Fruit fly (Drosophila melanogaster) whole organism, embryonic: ENCODE results near the gene Dph5.

ENCODE experiments used
- Asciz ChIP-seq: fragments of 200-800 bp; sonication (Bioruptor generic); optimal IDR thresholded peaks from 2 replicates; lab custom pipeline; 2017; ENCODE audit warnings: missing biosample characterization, mild to moderate bottlenecking, missing genetic modification characterization, missing genetic modification reagents
- Atf-2 ChIP-seq: fragments of 200-800 bp; sonication (Bioruptor generic); optimal IDR thresholded peaks from 2 replicates; lab custom pipeline; 2016; ENCODE audit warnings: missing biosample characterization, missing genetic modification characterization
- CG10959 ChIP-seq: fragments of 200-800 bp; sonication (Bioruptor generic); IDR thresholded peaks from 2 replicates; pipeline ENCODE4 v1.3.6; 2022; ENCODE audit warnings: missing biosample characterization, missing genetic modification characterization
- CG11398 ChIP-seq: fragments of 200-800 bp; sonication (Bioruptor generic); optimal IDR thresholded peaks from 2 replicates; lab custom pipeline; 2016; ENCODE audit warnings: missing biosample characterization, missing genetic modification characterization
- CG12155 ChIP-seq: fragments of 200-800 bp; sonication (Bioruptor generic); optimal IDR thresholded peaks from 3 replicates; lab custom pipeline; 2016; ENCODE audit warnings: missing biosample characterization, missing genetic modification characterization
- CG12219 ChIP-seq: fragments of 200-800 bp; sonication (Bioruptor generic); optimal IDR thresholded peaks from 3 replicates; lab custom pipeline; 2018; ENCODE audit warnings: missing biosample characterization, mild to moderate bottlenecking, missing genetic modification characterization
- CG12391 ChIP-seq: fragments of 200-800 bp; sonication (Bioruptor generic); optimal IDR thresholded peaks from 3 replicates; lab custom pipeline; 2018; ENCODE audit warnings: missing biosample characterization, mild to moderate bottlenecking, missing genetic modification characterization, moderate library complexity
- CG13123 ChIP-seq: fragments of 200-800 bp; sonication (Bioruptor generic); optimal IDR thresholded peaks from 2 replicates; lab custom pipeline; 2016; ENCODE audit warnings: missing biosample characterization, missing genetic modification characterization
- CG14965 ChIP-seq: fragments of 200-800 bp; sonication (Bioruptor generic); optimal IDR thresholded peaks from 2 replicates; lab custom pipeline; 2016; ENCODE audit warnings: missing biosample characterization, missing genetic modification characterization, borderline replicate concordance
- CG2712 ChIP-seq: fragments of 200-800 bp; optimal IDR thresholded peaks from 3 replicates; lab custom pipeline; 2019; ENCODE audit warnings: missing biosample characterization, mild to moderate bottlenecking, missing genetic modification characterization, moderate library complexity
- CG3065 ChIP-seq: fragments of 200-800 bp; sonication (Bioruptor generic); optimal IDR thresholded peaks from 2 replicates; lab custom pipeline; 2016; ENCODE audit warnings: missing biosample characterization, missing genetic modification characterization
- CG4360 ChIP-seq: fragments of 200-800 bp; sonication (Bioruptor generic); IDR thresholded peaks from 2 replicates; pipeline ENCODE4 v1.3.6; 2022; ENCODE audit warnings: missing biosample characterization, missing genetic modification characterization
- CG4854 ChIP-seq: fragments of 200-800 bp; sonication (Bioruptor generic); optimal IDR thresholded peaks from 2 replicates; lab custom pipeline; 2016; ENCODE audit warnings: missing biosample characterization, missing genetic modification characterization, inconsistent platforms
- CG5180 ChIP-seq: fragments of 200-800 bp; sonication (Bioruptor generic); optimal IDR thresholded peaks from 3 replicates; lab custom pipeline; 2017; ENCODE audit warnings: missing biosample characterization, missing genetic modification characterization, mild to moderate bottlenecking, moderate library complexity, missing genetic modification reagents
- CG5953 ChIP-seq: fragments of 200-800 bp; sonication (Bioruptor generic); IDR thresholded peaks from 2 replicates; pipeline ENCODE4 v1.3.6; 2022; ENCODE audit warnings: missing biosample characterization, missing genetic modification characterization
- CG7839 ChIP-seq: fragments of 200-800 bp; sonication (Bioruptor generic); optimal IDR thresholded peaks from 3 replicates; lab custom pipeline; 2018; ENCODE audit warnings: missing biosample characterization, mild to moderate bottlenecking, missing genetic modification characterization, moderate library complexity
- CG7963 ChIP-seq: fragments of 200-800 bp; sonication (Bioruptor generic); IDR thresholded peaks from 3 replicates; pipeline ENCODE4 v1.3.6; 2022; ENCODE audit warnings: missing biosample characterization, missing genetic modification characterization; ENCODE audit not compliant: partially characterized antibody
- CG7987 ChIP-seq: fragments of 200-800 bp; sonication (Bioruptor generic); optimal IDR thresholded peaks from 2 replicates; lab custom pipeline; 2018; ENCODE audit warnings: missing biosample characterization, mild to moderate bottlenecking, missing genetic modification characterization, moderate library complexity
- CG8478 ChIP-seq: fragments of >200 bp; optimal IDR thresholded peaks from 2 replicates; lab custom pipeline; 2018
- CG9609 ChIP-seq: fragments of 200-800 bp; sonication (Bioruptor generic); optimal IDR thresholded peaks from 3 replicates; lab custom pipeline; 2016; ENCODE audit warnings: missing biosample characterization, missing genetic modification characterization
- CoRest ChIP-seq: fragments of 200-800 bp; sonication (Bioruptor generic); optimal IDR thresholded peaks from 3 replicates; lab custom pipeline; 2018; ENCODE audit warnings: missing biosample characterization, mild to moderate bottlenecking, missing genetic modification characterization, moderate library complexity
- Hand ChIP-seq: fragments of 200-800 bp; sonication (Bioruptor generic); optimal IDR thresholded peaks from 2 replicates; lab custom pipeline; 2017; ENCODE audit warnings: mild to moderate bottlenecking, missing biosample characterization, missing genetic modification reagents, missing genetic modification characterization
- Lim3 ChIP-seq: fragments of 200-800 bp; sonication (Bioruptor generic); IDR thresholded peaks from 2 replicates; pipeline ENCODE4 v1.3.6; 2022; ENCODE audit warnings: missing biosample characterization, missing genetic modification characterization
- Myb ChIP-seq: fragments of 200-800 bp; sonication (Bioruptor generic); optimal IDR thresholded peaks from 2 replicates; lab custom pipeline; 2016; ENCODE audit warnings: missing biosample characterization, missing genetic modification characterization
- Sox102F ChIP-seq: fragments of 200-800 bp; sonication (Bioruptor generic); optimal IDR thresholded peaks from 2 replicates; lab custom pipeline; 2018; ENCODE audit warnings: missing biosample characterization, mild to moderate bottlenecking, missing genetic modification characterization, moderate library complexity
- TFAM ChIP-seq: fragments of 200-800 bp; sonication (Bioruptor generic); optimal IDR thresholded peaks from 2 replicates; lab custom pipeline; 2017; ENCODE audit warnings: missing biosample characterization, missing genetic modification characterization, inconsistent platforms
- Usf ChIP-seq: fragments of 200-800 bp; sonication (Bioruptor generic); optimal IDR thresholded peaks from 2 replicates; lab custom pipeline; 2017; ENCODE audit warnings: missing genotype, missing biosample characterization, missing genetic modification characterization
- Xrp1 ChIP-seq: fragments of 200-800 bp; sonication (Bioruptor generic); IDR thresholded peaks from 2 replicates; pipeline ENCODE4 v1.3.6; 2022; ENCODE audit warnings: missing biosample characterization, missing genetic modification characterization
- abd-A ChIP-seq: fragments of 200-800 bp; sonication (Bioruptor generic); optimal IDR thresholded peaks from 3 replicates; lab custom pipeline; 2019; ENCODE audit warnings: missing biosample characterization, mild to moderate bottlenecking, missing genetic modification characterization, moderate library complexity
- ap ChIP-seq: fragments of 200-800 bp; sonication (Bioruptor generic); IDR thresholded peaks from 2 replicates; pipeline ENCODE4 v1.3.6; 2022; ENCODE audit warnings: missing biosample characterization, missing genetic modification characterization
- az2 ChIP-seq: fragments of 200-800 bp; sonication (Bioruptor generic); optimal IDR thresholded peaks from 3 replicates; lab custom pipeline; 2016; ENCODE audit warnings: missing biosample characterization, missing genetic modification characterization
- chif ChIP-seq, 2 experiments: fragments of 200-800 bp; sonication (Bioruptor generic); optimal IDR thresholded peaks; 3 replicates each; lab custom pipeline; 2016; ENCODE audit warnings: missing biosample characterization in 2 of 2, missing genetic modification characterization in 2 of 2
- crol ChIP-seq: fragments of 200-800 bp; sonication (Bioruptor generic); IDR thresholded peaks from 2 replicates; pipeline ENCODE4 v1.3.6; 2022; ENCODE audit warnings: missing biosample characterization, missing genetic modification characterization
- da ChIP-seq: fragments of 200-800 bp; sonication (Bioruptor generic); optimal IDR thresholded peaks from 2 replicates; lab custom pipeline; 2016; ENCODE audit warnings: missing biosample characterization, missing genetic modification characterization
- danr ChIP-seq: fragments of 200-800 bp; sonication (Bioruptor generic); IDR thresholded peaks from 2 replicates; pipeline ENCODE4 v1.3.6; 2022; ENCODE audit warnings: missing biosample characterization, missing genetic modification characterization
- disco-r ChIP-seq: fragments of 200-800 bp; sonication (Bioruptor generic); optimal IDR thresholded peaks from 2 replicates; lab custom pipeline; 2016; ENCODE audit warnings: missing biosample characterization, missing genetic modification characterization
- dysf ChIP-seq: fragments of 200-800 bp; sonication (Bioruptor generic); IDR thresholded peaks from 3 replicates; pipeline ENCODE4 v1.3.6; 2022; ENCODE audit warnings: missing biosample characterization, missing genetic modification characterization
- fu2 ChIP-seq: fragments of 200-800 bp; sonication (Bioruptor generic); optimal IDR thresholded peaks from 2 replicates; lab custom pipeline; 2016; ENCODE audit warnings: missing biosample characterization, missing genetic modification characterization
- gro ChIP-seq: fragments of 200-800 bp; sonication (Bioruptor generic); optimal IDR thresholded peaks from 2 replicates; lab custom pipeline; 2016; ENCODE audit warnings: missing biosample characterization, missing genetic modification characterization
- lilli ChIP-seq: fragments of 200-800 bp; sonication (Bioruptor generic); optimal IDR thresholded peaks from 3 replicates; lab custom pipeline; 2016; ENCODE audit warnings: missing biosample characterization, missing genetic modification characterization
- lov ChIP-seq, 2 experiments: fragments of 200-800 bp in 1 of 2; fragments of >200 bp in 1 of 2; sonication (Bioruptor generic) in 1 of 2; IDR thresholded peaks in 1 of 2; optimal IDR thresholded peaks in 1 of 2; 2 replicates in 1 of 2; 3 replicates in 1 of 2; pipeline versions ENCODE4 v1.3.6 to Lab custom; 2017 to 2022; ENCODE audit warnings: missing biosample characterization in 1 of 2, missing genetic modification characterization in 1 of 2
- luna ChIP-seq: fragments of 200-800 bp; sonication (Bioruptor generic); optimal IDR thresholded peaks from 2 replicates; lab custom pipeline; 2016; ENCODE audit warnings: missing biosample characterization, missing genetic modification characterization
- mam ChIP-seq: fragments of 200-800 bp; sonication (Bioruptor generic); optimal IDR thresholded peaks from 3 replicates; lab custom pipeline; 2016; ENCODE audit warnings: missing biosample characterization, missing genetic modification characterization
- mld ChIP-seq: fragments of 200-800 bp; sonication (Bioruptor generic); IDR thresholded peaks from 3 replicates; pipeline ENCODE4 v1.3.6; 2022; ENCODE audit warnings: missing biosample characterization, missing genetic modification characterization; ENCODE audit not compliant: partially characterized antibody
- nmo ChIP-seq: fragments of 200-800 bp; sonication (Bioruptor generic); optimal IDR thresholded peaks from 2 replicates; lab custom pipeline; 2018; ENCODE audit warnings: missing biosample characterization, mild to moderate bottlenecking, missing genetic modification characterization, moderate library complexity
- pfk ChIP-seq: fragments of 200-800 bp; sonication (Bioruptor generic); optimal IDR thresholded peaks from 2 replicates; lab custom pipeline; 2018; ENCODE audit warnings: missing biosample characterization, mild to moderate bottlenecking, missing genetic modification characterization, moderate library complexity
- pnt ChIP-seq: fragments of 200-800 bp; sonication (Bioruptor generic); optimal IDR thresholded peaks from 3 replicates; lab custom pipeline; 2016; ENCODE audit warnings: missing biosample characterization, missing genetic modification characterization
- schlank ChIP-seq: fragments of 200-800 bp; sonication (Bioruptor generic); optimal IDR thresholded peaks from 2 replicates; lab custom pipeline; 2018; ENCODE audit warnings: missing biosample characterization, mild to moderate bottlenecking, missing genetic modification characterization
- tll ChIP-seq, 2 experiments: fragments of 200-800 bp in 1 of 2; fragments of >200 bp in 1 of 2; sonication (Bioruptor generic) in 1 of 2; optimal IDR thresholded peaks; 2 replicates each; lab custom pipeline; 2017 to 2019; ENCODE audit warnings: missing biosample characterization in 2 of 2, missing genetic modification characterization in 2 of 2, mild to moderate bottlenecking in 1 of 2, moderate library complexity in 1 of 2

Gene Dph5

dm6 chr3R:22588756-22589155 is 5.7 kb upstream of the Dph5 start (continued):
- TF ChIP-seq CG13123 (GFP tag; lab: Kevin White, UChicago) = no peak
- no peak for TF ChIP-seq mam (GFP tag; lab: Kevin White, UChicago)
- no peak for TF ChIP-seq Myb (GFP tag; lab: Kevin White, UChicago)
- no peak for TF ChIP-seq Sox102F
- no peak for TF ChIP-seq nmo (GFP tag; lab: Kevin White, UChicago)
- TF ChIP-seq CoRest = no peak
- no peak for TF ChIP-seq CG12391 (tag; lab: Kevin White, UChicago)

- TF ChIP-seq CG11398 (GFP tag; lab: Kevin White, UChicago) (no peak), CG12155 (GFP tag; lab: Kevin White, UChicago) (peak; percentile 63), crol (GFP tag; lab: Robert Waterston, UW) (peak; percentile 56), az2 (GFP tag; lab: Kevin White, UChicago) (peak; percentile 26), CG8478 (lab: Kevin White, UChicago) (no peak), tll (GFP tag; optimal IDR thresholded peaks at IDR 0.05; lab: Kevin White, UChicago) (no peak), CG4854 (peak; percentile 32), lilli (GFP tag; lab: Kevin White, UChicago) (peak; percentile 62), luna (no peak), Hand (peak; percentile 43), Atf-2 (GFP tag; lab: Kevin White, UChicago) (no peak), CG5953 (GFP tag; lab: Robert Waterston, UW) (no peak), schlank (tag; lab: Kevin White, UChicago) (peak; percentile 2), pfk (no peak), ap (GFP tag; lab: Robert Waterston, UW) (no peak), CG10959 (GFP tag; lab: Robert Waterston, UW) (no peak), CG9609 (GFP tag; lab: Kevin White, UChicago) (peak; percentile 52), Xrp1 (GFP tag; lab: Robert Waterston, UW) (peak; percentile 16; the same call in 1 of the 2 replicates), CG7839 (tag; lab: Kevin White, UChicago) (peak; percentile 46), Usf (GFP tag; lab: Kevin White, UChicago) (no peak), dysf (GFP tag; lab: Robert Waterston, UW) (no peak), CG4360 (GFP tag; lab: Robert Waterston, UW) (no peak), gro (GFP tag; lab: Kevin White, UChicago) (peak; percentile 59), TFAM (GFP tag; lab: Kevin White, UChicago) (no peak), da (GFP tag; lab: Kevin White, UChicago) (no peak), disco-r (no peak), chif (GFP tag; optimal IDR thresholded peaks at IDR 0.05; lab: Kevin White, UChicago) (peak in 1 of 2 experiments; percentile 14), CG7963 (GFP tag; lab: Robert Waterston, UW) (peak; percentile 85), CG12219 (GFP tag; lab: Kevin White, UChicago) (no peak), CG5180 (GFP tag; lab: Kevin White, UChicago) (no peak), CG7987 (no peak), fu2 (no peak), Lim3 (GFP tag; lab: Robert Waterston, UW) (no peak), Asciz (GFP tag; lab: Kevin White, UChicago) (no peak), CG14965 (GFP tag; lab: Kevin White, UChicago) (no peak), mld (GFP tag; lab: Robert Waterston, UW) (peak; percentile 86; the same call in 2 of the 3 replicates), danr (GFP tag; lab: Robert Waterston, UW) (no peak), lov (optimal IDR thresholded peaks at IDR 0.05; lab: Kevin White, UChicago) (no peak), lov (GFP tag; IDR thresholded peaks at IDR 0.05; lab: Robert Waterston, UW) (no peak), pnt (GFP tag; lab: Kevin White, UChicago) (no peak), CG2712 (tag; lab: Kevin White, UChicago) (peak; percentile 74), abd-A (tag; lab: Kevin White, UChicago) (peak; percentile 76), CG3065 (GFP tag; lab: Kevin White, UChicago) (no peak)
Observed at dm6 chr3R:22587419-22587963, 4.5 kb upstream of the Dph5 start, which contains the start of gene Efa6. Efa6 (plus strand) TSS chr3R:22587755.
